Worm (Caenorhabditis elegans): ENCODE results near the gene F56D6.11.

DNA sequence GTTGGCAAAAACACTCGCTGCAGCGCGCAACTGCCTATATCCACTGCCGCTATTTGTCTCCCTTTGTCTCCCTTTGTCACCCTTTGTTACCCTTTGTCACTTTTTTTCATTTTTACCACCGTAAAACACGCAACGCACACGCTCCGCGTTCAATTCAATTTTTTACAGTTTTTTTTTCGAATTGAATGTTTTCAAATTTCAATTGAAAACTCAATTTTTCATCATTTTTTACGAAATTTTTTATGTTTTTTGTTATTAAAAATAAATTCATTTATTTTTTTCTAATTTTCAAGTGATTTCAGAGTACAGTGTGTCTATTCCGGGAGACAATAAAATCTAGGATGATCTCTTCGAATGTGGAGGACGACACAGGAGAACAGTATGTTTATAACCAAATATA is 36.7 kb upstream of the F56D6.11 start, which contains the start of gene Y46C8AL.11:
- TF ChIP-seq ama-1 (optimal IDR thresholded peaks at IDR 0.05) (no peak), sea-1 (GFP tag; conservative IDR thresholded peaks at IDR 0.05) (no peak), ceh-13 (GFP tag; optimal IDR thresholded peaks at IDR 0.05) (no peak), hmg-4 (GFP tag; optimal IDR thresholded peaks at IDR 0.05) (no peak), ceh-36 (tag; optimal IDR thresholded peaks at IDR 0.05) (no peak), aly-1 (tag; optimal IDR thresholded peaks at IDR 0.05) (no peak), hnd-1 (tag; optimal IDR thresholded peaks at IDR 0.05) (no peak)

Data from whole organism, early embryonic.